Worm (Caenorhabditis elegans) whole organism, L4 larva: ENCODE results near the gene K02E7.11.

Experiments used
- D1046.2 ChIP-seq: fragments of 200-800 bp; sonication (Bioruptor generic); IDR thresholded peaks from 2 replicates; pipeline ENCODE4 v1.3.6; 2022; ENCODE audit warnings: missing genetic modification characterization, missing compliant biosample characterization
- F26F4.8 ChIP-seq: fragments of 200-800 bp; sonication (Bioruptor generic); conservative IDR thresholded peaks from 2 replicates; pipeline ENCODE4 v1.3.6; 2022; ENCODE audit warnings: missing genetic modification characterization, missing compliant biosample characterization
- Y105C5A.15 ChIP-seq: fragments of 200-800 bp; sonication (Bioruptor generic); IDR thresholded peaks from 2 replicates; pipeline ENCODE4 v1.3.6; 2022; ENCODE audit warnings: missing genetic modification characterization, missing compliant biosample characterization
- Y75B8A.6 ChIP-seq: fragments of 200-800 bp; sonication (Bioruptor generic); IDR thresholded peaks from 2 replicates; pipeline ENCODE4 v1.3.6; 2022; ENCODE audit warnings: missing genetic modification reagents, missing genetic modification characterization, missing compliant biosample characterization
- ZK546.5 ChIP-seq, 2 experiments: sonication (generic microtip); optimal IDR thresholded peaks; 2 replicates each; lab custom pipeline; 2017; ENCODE audit warnings: missing biosample characterization in 2 of 2, missing genetic modification characterization in 2 of 2
- ceh-82 ChIP-seq: sonication (generic microtip); optimal IDR thresholded peaks from 2 replicates; lab custom pipeline; 2017; ENCODE audit warnings: missing biosample characterization, missing genetic modification characterization
- daf-12 ChIP-seq: fragments of 150-350 bp; optimal IDR thresholded peaks from 2 replicates; lab custom pipeline; 2014; ENCODE audit warnings: missing biosample characterization, missing genetic modification reagents, missing genetic modification characterization
- daf-19 ChIP-seq: fragments of 200-800 bp; sonication (Bioruptor generic); conservative IDR thresholded peaks from 2 replicates; pipeline ENCODE4 v1.3.6; 2022; ENCODE audit warnings: missing genetic modification characterization, missing compliant biosample characterization
- dmd-8 ChIP-seq: fragments of 200-800 bp; sonication (Bioruptor generic); IDR thresholded peaks from 2 replicates; pipeline ENCODE4 v1.3.6; 2022; ENCODE audit warnings: missing genetic modification characterization, missing compliant biosample characterization
- dmd-9 ChIP-seq: fragments of 200-800 bp; sonication (Bioruptor generic); IDR thresholded peaks from 2 replicates; pipeline ENCODE4 v1.3.6; 2022; ENCODE audit warnings: missing genetic modification reagents, missing genetic modification characterization, missing compliant biosample characterization
- dve-1 ChIP-seq: sonication (generic microtip); optimal IDR thresholded peaks from 2 replicates; lab custom pipeline; 2017; ENCODE audit warnings: antibody characterized with exemption, mild to moderate bottlenecking, missing genetic modification characterization, missing compliant biosample characterization; ENCODE audit not compliant: insufficient read depth
- egl-43 ChIP-seq: fragments of 200-800 bp; sonication (Bioruptor generic); IDR thresholded peaks from 2 replicates; pipeline ENCODE4 v1.3.6; 2022; ENCODE audit warnings: missing genetic modification reagents, missing genetic modification characterization, missing compliant biosample characterization
- fkh-10 ChIP-seq: fragments of 150-350 bp; optimal IDR thresholded peaks from 2 replicates; lab custom pipeline; 2014; ENCODE audit warnings: missing biosample characterization, missing genetic modification reagents, missing genetic modification characterization
- hlh-11 ChIP-seq: fragments of 200-800 bp; sonication (Bioruptor generic); optimal IDR thresholded peaks from 2 replicates; lab custom pipeline; 2018; ENCODE audit warnings: mild to moderate bottlenecking, missing genetic modification characterization, missing compliant biosample characterization
- hlh-30 ChIP-seq: sonication (generic microtip); optimal IDR thresholded peaks from 2 replicates; lab custom pipeline; 2017; ENCODE audit warnings: antibody characterized with exemption, mild to moderate bottlenecking, missing genetic modification characterization, missing compliant biosample characterization; ENCODE audit not compliant: insufficient read depth
- lim-7 ChIP-seq: fragments of 200-800 bp; sonication (Bioruptor generic); IDR thresholded peaks from 2 replicates; pipeline ENCODE4 v1.3.6; 2022; ENCODE audit warnings: missing genetic modification characterization, missing compliant biosample characterization
- lin-13 ChIP-seq: fragments of 150-350 bp; optimal IDR thresholded peaks from 2 replicates; lab custom pipeline; 2014; ENCODE audit warnings: missing biosample characterization, missing genetic modification reagents, missing genetic modification characterization
- lin-15B ChIP-seq: fragments of 150-350 bp; sonication (generic microtip); optimal IDR thresholded peaks from 3 replicates; lab custom pipeline; 2014; ENCODE audit warnings: missing biosample characterization, missing genetic modification characterization
- lin-38 ChIP-seq: fragments of 200-800 bp; sonication (Bioruptor generic); IDR thresholded peaks from 2 replicates; pipeline ENCODE4 v1.3.6; 2022; ENCODE audit warnings: missing genetic modification reagents, missing genetic modification characterization, missing compliant biosample characterization
- lin-39 ChIP-seq: fragments of 150-350 bp; optimal IDR thresholded peaks from 2 replicates; lab custom pipeline; 2014; ENCODE audit warnings: missing biosample characterization, missing genetic modification reagents, missing genetic modification characterization
- lir-3 ChIP-seq: sonication (generic microtip); optimal IDR thresholded peaks from 2 replicates; lab custom pipeline; 2016; ENCODE audit warnings: mild to moderate bottlenecking, missing genetic modification characterization, missing compliant biosample characterization
- lsy-2 ChIP-seq, 2 experiments: fragments of 150-350 bp in 1 of 2; sonication (generic microtip) in 1 of 2; optimal IDR thresholded peaks; 2 replicates each; lab custom pipeline; 2014 to 2017; ENCODE audit warnings: missing biosample characterization in 2 of 2, missing genetic modification characterization in 2 of 2
- madf-9 ChIP-seq: fragments of 200-800 bp; sonication (Bioruptor generic); conservative IDR thresholded peaks from 2 replicates; pipeline ENCODE4 v1.3.6; 2022; ENCODE audit warnings: missing genetic modification reagents, missing genetic modification characterization, missing compliant biosample characterization
- mdl-1 ChIP-seq, 2 experiments: fragments of 150-350 bp in 1 of 2; sonication (generic microtip) in 1 of 2; optimal IDR thresholded peaks; 2 replicates each; lab custom pipeline; 2014 to 2017; ENCODE audit warnings: missing biosample characterization in 2 of 2, missing genetic modification characterization in 2 of 2
- mep-1 ChIP-seq: fragments of 150-350 bp; sonication (generic microtip); optimal IDR thresholded peaks from 3 replicates; lab custom pipeline; 2014; ENCODE audit warnings: missing biosample characterization, missing genetic modification characterization
- mes-2 ChIP-seq: sonication (generic microtip); optimal IDR thresholded peaks from 2 replicates; lab custom pipeline; 2016; ENCODE audit warnings: missing genotype, mild to moderate bottlenecking, missing genetic modification characterization, missing compliant biosample characterization; ENCODE audit not compliant: poor library complexity, severe bottlenecking
- nhr-11 ChIP-seq: fragments of 150-350 bp; optimal IDR thresholded peaks from 2 replicates; lab custom pipeline; 2014; ENCODE audit warnings: missing biosample characterization, missing genetic modification characterization
- nhr-28 ChIP-seq: fragments of 150-350 bp; optimal IDR thresholded peaks from 2 replicates; lab custom pipeline; 2014; ENCODE audit warnings: missing biosample characterization, missing genetic modification characterization
- nhr-42 ChIP-seq: fragments of 200-800 bp; sonication (Bioruptor generic); IDR thresholded peaks from 2 replicates; pipeline ENCODE4 v1.3.6; 2022; ENCODE audit warnings: missing genetic modification characterization, missing compliant biosample characterization
- nhr-6 ChIP-seq: fragments of 150-350 bp; optimal IDR thresholded peaks from 2 replicates; lab custom pipeline; 2014; ENCODE audit warnings: missing biosample characterization, missing genetic modification characterization
- nhr-77 ChIP-seq: fragments of 150-350 bp; optimal IDR thresholded peaks from 2 replicates; lab custom pipeline; 2014; ENCODE audit warnings: missing biosample characterization, missing genetic modification characterization
- pha-4 ChIP-seq, 2 experiments: fragments of 150-350 bp in 1 of 2; fragments of 200-800 bp in 1 of 2; sonication (Bioruptor generic) in 1 of 2; IDR thresholded peaks in 1 of 2; optimal IDR thresholded peaks in 1 of 2; 2 replicates each; pipeline versions ENCODE4 v1.3.6 to Lab custom; 2014 to 2022; ENCODE audit warnings: missing genetic modification characterization in 2 of 2, missing genetic modification reagents in 2 of 2, missing biosample characterization in 1 of 2, missing compliant biosample characterization in 1 of 2
- sdz-12 ChIP-seq: fragments of 200-800 bp; sonication (Bioruptor generic); optimal IDR thresholded peaks from 2 replicates; lab custom pipeline; 2018; ENCODE audit warnings: mild to moderate bottlenecking, missing genetic modification characterization, missing compliant biosample characterization
- set-16 ChIP-seq: fragments of 200-800 bp; sonication (Bioruptor generic); IDR thresholded peaks from 2 replicates; pipeline ENCODE4 v1.3.6; 2022; ENCODE audit warnings: missing genetic modification reagents, missing genetic modification characterization, missing compliant biosample characterization
- snpc-1.2 ChIP-seq: fragments of 200-800 bp; sonication (Bioruptor generic); IDR thresholded peaks from 2 replicates; pipeline ENCODE4 v1.3.6; 2022; ENCODE audit warnings: missing genetic modification reagents, missing genetic modification characterization, missing compliant biosample characterization
- tag-97 ChIP-seq: fragments of 200-800 bp; sonication (Bioruptor generic); IDR thresholded peaks from 2 replicates; pipeline ENCODE4 v1.3.6; 2022; ENCODE audit warnings: missing genetic modification characterization, missing compliant biosample characterization
- unc-62 ChIP-seq, 3 experiments: fragments of 150-350 bp in 1 of 3; sonication (generic microtip); optimal IDR thresholded peaks in 2 of 3; peaks in 1 of 3; 1 replicate in 1 of 3; 2 replicates in 2 of 3; lab custom pipeline; 2014 to 2017; ENCODE audit warnings: missing biosample characterization in 3 of 3, missing genetic modification characterization in 3 of 3, missing genetic modification reagents in 3 of 3, missing genotype in 1 of 3
- zfp-2 ChIP-seq: sonication (generic microtip); optimal IDR thresholded peaks from 2 replicates; lab custom pipeline; 2016; ENCODE audit warnings: mild to moderate bottlenecking, missing genetic modification characterization, missing compliant biosample characterization

Gene K02E7.11

DNA sequence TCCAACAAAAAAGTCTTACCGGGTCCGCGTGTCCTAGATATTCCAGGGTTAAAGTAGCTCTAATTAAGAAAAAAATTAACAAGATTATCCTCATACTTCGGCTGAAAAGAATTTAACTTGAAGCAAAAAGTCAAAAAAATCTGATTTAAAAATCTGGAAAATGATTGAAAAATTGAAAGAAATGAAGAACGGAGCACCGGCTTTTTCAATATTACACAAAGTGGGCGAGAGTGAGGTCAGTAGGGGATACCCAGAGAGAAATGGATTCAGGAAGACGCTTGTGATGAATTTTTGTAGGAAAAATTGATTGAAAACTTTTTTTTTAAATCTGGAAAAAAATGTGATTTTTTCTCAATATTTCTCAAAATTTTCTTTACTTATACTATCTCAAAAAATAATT is 25.4 kb upstream of the K02E7.11 start, which contains the start of gene pho-14 (continued):
- TF ChIP-seq set-16, result no peak
- TF ChIP-seq F26F4.8, result no peak
- TF ChIP-seq, all 104 proteins: peak for 0

DNA sequence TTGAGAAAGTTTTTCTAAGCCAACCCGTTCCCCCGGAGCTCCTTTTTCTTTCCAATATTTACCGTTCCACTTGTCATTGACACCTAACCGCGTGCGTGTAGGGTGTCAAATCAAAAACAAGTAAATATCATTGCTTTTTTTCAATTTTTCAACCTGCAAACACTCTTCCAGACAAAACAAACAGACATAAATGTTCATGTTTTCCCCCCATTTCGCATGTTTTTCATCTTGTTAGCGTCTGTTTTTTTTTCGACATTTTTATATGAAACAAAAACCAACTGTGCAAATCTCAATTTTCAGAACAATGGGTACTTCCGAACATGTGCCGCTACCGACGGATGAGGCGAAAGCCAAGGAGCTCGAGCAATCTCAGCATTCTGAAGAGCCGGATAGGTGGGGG is 16.4 kb upstream of the K02E7.11 start, which contains the start of gene snf-3:
TSS of gene snf-3 (plus strand) at position 301 of the 400 bp plus-strand sequence.
- no peak for TF ChIP-seq ZK546.5 (tag; optimal IDR thresholded peaks at IDR 0.05; lab: Kevin White, UChicago)
- TF ChIP-seq nhr-77 (tag; lab: Kevin White, UChicago), result no peak
- no peak for TF ChIP-seq lir-3 (tag; lab: Kevin White, UChicago)
- no peak for TF ChIP-seq dmd-9 (GFP tag; lab: Robert Waterston, UW)
- no peak for TF ChIP-seq dmd-8 (GFP tag; lab: Robert Waterston, UW)
- TF ChIP-seq, all 104 proteins: peak for 0

DNA sequence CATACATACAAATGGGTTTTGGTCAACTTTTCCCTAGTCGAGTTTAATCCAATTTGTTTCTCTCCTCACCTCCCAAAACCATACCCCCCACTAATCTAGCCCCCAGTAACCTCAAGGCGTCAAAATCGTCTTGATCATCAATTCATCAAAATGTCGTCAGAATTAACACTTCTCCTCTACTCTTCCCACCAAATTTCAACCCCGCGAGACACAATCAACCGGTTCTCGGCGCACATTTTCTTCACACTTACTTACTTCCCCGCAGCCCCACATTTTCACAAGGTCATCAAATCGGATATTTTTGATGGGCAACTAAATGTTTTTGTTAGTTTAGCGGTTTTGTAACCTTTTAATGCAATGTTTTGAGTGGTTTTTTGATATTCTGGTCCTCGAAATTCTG is 15.4 kb upstream of the K02E7.11 start:
- TF ChIP-seq nhr-28 (tag; lab: Kevin White, UChicago) (peak; percentile 41), nhr-42 (no peak)

DNA sequence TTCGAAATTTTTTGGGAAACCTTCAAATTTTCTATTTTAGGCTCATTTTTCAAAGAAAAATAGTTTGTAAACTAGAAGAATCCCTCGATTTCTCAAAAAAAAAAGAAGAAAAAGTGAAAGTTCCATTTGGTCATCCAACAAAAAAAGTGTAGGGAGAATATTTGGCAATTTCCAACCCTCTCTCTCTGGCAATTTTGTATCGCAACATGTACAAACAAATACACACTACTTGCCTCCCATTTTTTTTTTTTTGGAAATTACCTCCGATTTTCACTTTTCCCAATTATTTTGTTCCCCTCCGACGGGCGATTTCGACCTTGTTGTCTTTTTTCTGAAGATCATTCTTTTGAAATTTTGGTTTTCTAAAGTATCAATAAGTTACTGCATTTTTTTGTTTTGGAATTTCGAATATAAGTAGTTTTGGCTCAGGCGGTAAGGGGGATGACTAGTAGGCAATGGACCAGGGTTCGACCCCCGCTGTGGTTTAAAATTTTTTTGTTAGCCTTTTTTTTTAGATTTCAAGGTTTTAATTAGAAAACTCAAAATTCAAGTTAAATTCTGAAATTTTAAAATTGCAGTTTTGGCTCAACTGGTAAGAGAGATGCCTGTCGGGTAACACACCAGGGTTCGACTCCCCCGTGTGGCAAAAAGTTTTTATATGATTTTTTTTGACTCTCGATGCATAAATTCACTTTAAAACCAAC is 13.4 kb upstream of the K02E7.11 start:
- TF ChIP-seq nhr-6 (no peak), lin-38 (0 out of 2 replicates have a peak, but pooled peaks have one; percentile 25), madf-9 (no peak), daf-19 (GFP tag; lab: Robert Waterston, UW) (no peak), ceh-82 (no peak), ZK546.5 (tag; optimal IDR thresholded peaks at IDR 0.05; lab: Kevin White, UChicago) (no peak), lin-13 (GFP tag; lab: Kevin White, UChicago) (no peak)

DNA sequence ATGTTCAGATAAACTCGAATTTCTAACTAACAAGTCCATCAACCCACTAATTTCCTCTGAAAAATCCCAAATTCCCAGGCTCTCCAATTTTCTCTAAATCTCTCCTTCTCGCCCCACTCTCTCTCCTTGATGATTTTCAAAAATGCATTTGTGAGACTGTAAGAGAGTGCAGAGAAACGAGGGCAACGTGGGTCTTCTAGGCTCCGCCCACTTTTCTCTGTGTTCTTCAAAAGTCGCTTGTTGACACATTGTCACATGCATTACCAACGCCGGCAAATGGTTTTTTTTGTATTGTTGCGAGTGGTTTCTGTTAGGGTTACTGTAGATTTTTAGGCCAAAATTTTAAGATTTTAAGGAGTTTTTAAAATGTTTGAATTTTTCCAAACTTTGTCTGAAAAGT is 11.2 kb upstream of the K02E7.11 start:
- TF ChIP-seq lim-7 (no peak), lin-15B (tag; lab: Kevin White, UChicago) (no peak), daf-12 (tag; lab: Kevin White, UChicago) (no peak), zfp-2 (tag; lab: Kevin White, UChicago) (no peak), mep-1 (tag; lab: Kevin White, UChicago) (no peak), tag-97 (GFP tag; lab: Robert Waterston, UW) (no peak), hlh-30 (peak; percentile 31), lin-39 (tag; lab: Kevin White, UChicago) (no peak), F26F4.8 (no peak), mdl-1 (tag; optimal IDR thresholded peaks at IDR 0.05; lab: Kevin White, UChicago) (peak in 1 of 2 experiments; percentile 40), snpc-1.2 (GFP tag; lab: Robert Waterston, UW) (no peak), egl-43 (GFP tag; lab: Robert Waterston, UW) (no peak), dve-1 (no peak)

DNA sequence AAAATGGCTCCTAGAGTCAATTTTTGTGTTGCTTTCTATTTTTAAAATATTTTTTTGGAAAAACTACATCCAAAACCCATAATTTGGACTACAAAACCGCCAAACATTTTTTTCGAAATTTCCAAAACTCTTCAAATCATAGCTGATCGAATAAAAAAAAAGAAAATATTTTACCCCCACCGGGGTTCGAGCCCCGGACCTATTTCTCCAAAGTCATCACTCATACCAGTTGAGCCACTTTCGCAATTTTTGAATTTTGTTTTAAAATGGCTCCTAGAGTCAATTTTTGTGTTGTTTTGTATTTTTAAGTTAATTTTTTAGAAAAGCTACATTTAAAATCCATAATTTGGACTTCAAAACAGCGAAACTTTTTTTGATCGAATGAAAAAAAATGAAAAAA is 10.2 kb upstream of the K02E7.11 start:
- no peak for TF ChIP-seq Y105C5A.15

DNA sequence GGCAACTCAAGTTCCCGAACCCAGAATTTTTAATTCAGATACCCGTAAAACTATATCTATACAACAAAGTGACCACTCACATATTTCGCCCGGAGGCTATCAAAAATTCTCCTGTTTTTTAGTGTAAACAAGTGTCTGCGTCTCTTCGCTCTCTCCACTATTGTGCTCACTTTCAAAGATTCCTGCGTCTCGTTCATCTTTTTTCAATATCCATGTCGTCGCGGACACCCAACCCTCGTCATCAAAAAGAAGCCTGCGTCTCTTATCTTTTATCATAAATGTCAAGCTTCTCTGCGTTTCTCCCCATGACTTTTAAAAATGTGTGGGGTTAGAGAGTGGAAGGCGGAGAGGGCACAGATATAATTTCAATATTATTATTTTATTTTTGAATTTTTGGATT is 9.6 kb upstream of the K02E7.11 start:
- TF ChIP-seq sdz-12 (GFP tag; lab: Kevin White, UChicago), result no peak
- no peak for TF ChIP-seq D1046.2 (GFP tag; lab: Robert Waterston, UW)
- TF ChIP-seq lsy-2 (tag; optimal IDR thresholded peaks at IDR 0.05; lab: Kevin White, UChicago), result peak in 1 of 2 experiments; percentile 57
- TF ChIP-seq mes-2 (tag; lab: Kevin White, UChicago), result peak; percentile 31
- TF ChIP-seq nhr-11 (tag; lab: Kevin White, UChicago), result peak; percentile 66
- TF ChIP-seq Y75B8A.6 (GFP tag; lab: Robert Waterston, UW), result no peak
- TF ChIP-seq hlh-11 (tag; lab: Kevin White, UChicago), result peak; percentile 54
- peak; percentile 59 for TF ChIP-seq hlh-30
- no peak for TF ChIP-seq nhr-42
- TF ChIP-seq dve-1, result peak; percentile 65
- peak in 1 of 2 experiments; percentile 34 for TF ChIP-seq unc-62 (GFP tag; optimal IDR thresholded peaks at IDR 0.05 in 1 of 2; lab: Kevin White, UChicago)
- TF ChIP-seq unc-62 (tag; optimal IDR thresholded peaks at IDR 0.05; lab: Kevin White, UChicago), result no peak
- TF ChIP-seq fkh-10 (GFP tag; lab: Kevin White, UChicago), result peak; percentile 69
- no peak for TF ChIP-seq Y105C5A.15
- TF ChIP-seq nhr-28 (tag; lab: Kevin White, UChicago), result no peak
- no peak for TF ChIP-seq pha-4 (GFP tag; IDR thresholded peaks at IDR 0.05; lab: Robert Waterston, UW)
- peak; percentile 25 for TF ChIP-seq pha-4 (tag; optimal IDR thresholded peaks at IDR 0.05; lab: Kevin White, UChicago)
